Worm (Caenorhabditis elegans) whole organism, mixed stage, embryonic: Measurements from ENCODE around the gene Y17G7B.23.

ENCODE experiments used
- M03D4.4 ChIP-seq: sonication (generic microtip); optimal IDR thresholded peaks from 2 replicates; lab custom pipeline; 2017; ENCODE audit warnings: mild to moderate bottlenecking, missing genetic modification characterization, missing compliant biosample characterization
- bed-3 ChIP-seq: fragments of 200-800 bp; sonication (Bioruptor generic); optimal IDR thresholded peaks from 3 replicates; lab custom pipeline; 2018; ENCODE audit warnings: mild to moderate bottlenecking, missing genetic modification characterization, moderate library complexity, missing compliant biosample characterization
- blmp-1 ChIP-seq: fragments of 150-350 bp; optimal IDR thresholded peaks from 2 replicates; lab custom pipeline; 2014; ENCODE audit warnings: missing biosample characterization, missing genetic modification characterization
- ceh-39 ChIP-seq: fragments of 150-350 bp; optimal IDR thresholded peaks from 2 replicates; lab custom pipeline; 2014; ENCODE audit warnings: missing biosample characterization, missing genetic modification characterization
- ceh-43 ChIP-seq: fragments of 200-800 bp; sonication (Bioruptor generic); optimal IDR thresholded peaks from 2 replicates; lab custom pipeline; 2018; ENCODE audit warnings: mild to moderate bottlenecking, missing genetic modification characterization, moderate library complexity, missing compliant biosample characterization
- ceh-83 ChIP-seq: fragments of 200-800 bp; sonication (Bioruptor generic); optimal IDR thresholded peaks from 2 replicates; lab custom pipeline; 2018; ENCODE audit warnings: mild to moderate bottlenecking, missing genetic modification characterization, missing compliant biosample characterization
- ces-1 ChIP-seq: fragments of 150-350 bp; optimal IDR thresholded peaks from 2 replicates; lab custom pipeline; 2014; ENCODE audit warnings: missing biosample characterization, missing genetic modification reagents, missing genetic modification characterization
- cnd-1 ChIP-seq: fragments of 200-800 bp; sonication (Bioruptor generic); optimal IDR thresholded peaks from 2 replicates; lab custom pipeline; 2018; ENCODE audit warnings: mild to moderate bottlenecking, missing genetic modification characterization, missing compliant biosample characterization
- drap-1 ChIP-seq: fragments of 200-800 bp; sonication (Bioruptor generic); optimal IDR thresholded peaks from 3 replicates; lab custom pipeline; 2018; ENCODE audit warnings: mild to moderate bottlenecking, missing genetic modification characterization, missing compliant biosample characterization
- elt-1 ChIP-seq: sonication (generic microtip); optimal IDR thresholded peaks from 2 replicates; lab custom pipeline; 2017; ENCODE audit warnings: missing genetic modification characterization, mild to moderate bottlenecking, missing compliant biosample characterization, antibody characterized with exemption, moderate library complexity, borderline replicate concordance; ENCODE audit not compliant: insufficient read depth
- elt-3 ChIP-seq: fragments of 150-350 bp; optimal IDR thresholded peaks from 2 replicates; lab custom pipeline; 2014; ENCODE audit warnings: missing biosample characterization, missing genetic modification characterization
- flh-1 ChIP-seq: fragments of 200-800 bp; sonication (Bioruptor generic); optimal IDR thresholded peaks from 2 replicates; lab custom pipeline; 2018; ENCODE audit warnings: mild to moderate bottlenecking, missing genetic modification characterization, moderate library complexity, missing compliant biosample characterization
- ham-2 ChIP-seq: fragments of 200-800 bp; sonication (Bioruptor generic); optimal IDR thresholded peaks from 2 replicates; lab custom pipeline; 2018; ENCODE audit warnings: mild to moderate bottlenecking, missing genetic modification characterization, missing compliant biosample characterization
- hlh-1 ChIP-seq: fragments of 150-350 bp; optimal IDR thresholded peaks from 2 replicates; lab custom pipeline; 2014; ENCODE audit warnings: missing biosample characterization, missing genetic modification reagents, missing genetic modification characterization
- lin-13 ChIP-seq: fragments of 150-350 bp; optimal IDR thresholded peaks from 2 replicates; lab custom pipeline; 2014; ENCODE audit warnings: missing biosample characterization, missing genetic modification characterization
- lin-32 ChIP-seq: fragments of 200-800 bp; sonication (Bioruptor generic); optimal IDR thresholded peaks from 2 replicates; lab custom pipeline; 2018; ENCODE audit warnings: mild to moderate bottlenecking, missing genetic modification characterization, missing compliant biosample characterization
- lsy-2 ChIP-seq: fragments of 150-350 bp; optimal IDR thresholded peaks from 2 replicates; lab custom pipeline; 2014; ENCODE audit warnings: missing biosample characterization, missing genetic modification characterization
- mab-5 ChIP-seq: fragments of 150-350 bp; optimal IDR thresholded peaks from 2 replicates; lab custom pipeline; 2014; ENCODE audit warnings: missing biosample characterization, missing genetic modification characterization
- mep-1 ChIP-seq: fragments of 150-350 bp; optimal IDR thresholded peaks from 2 replicates; lab custom pipeline; 2017; ENCODE audit warnings: missing biosample characterization, missing genetic modification reagents, missing genetic modification characterization, inconsistent platforms
- mls-2 ChIP-seq: sonication (generic microtip); optimal IDR thresholded peaks from 2 replicates; lab custom pipeline; 2016; ENCODE audit warnings: mild to moderate bottlenecking, missing genetic modification characterization, moderate library complexity, missing compliant biosample characterization
- nhr-12 ChIP-seq: fragments of 150-350 bp; optimal IDR thresholded peaks from 2 replicates; lab custom pipeline; 2014; ENCODE audit warnings: missing biosample characterization, missing genetic modification characterization
- nhr-2 ChIP-seq: fragments of 150-350 bp; optimal IDR thresholded peaks from 2 replicates; lab custom pipeline; 2014; ENCODE audit warnings: missing biosample characterization, missing genetic modification characterization
- nhr-237 ChIP-seq: fragments of 150-350 bp; optimal IDR thresholded peaks from 2 replicates; lab custom pipeline; 2014; ENCODE audit warnings: missing biosample characterization, missing genetic modification characterization
- nhr-28 ChIP-seq: fragments of 150-350 bp; optimal IDR thresholded peaks from 2 replicates; lab custom pipeline; 2014; ENCODE audit warnings: missing biosample characterization, missing genetic modification characterization
- nhr-76 ChIP-seq: sonication (generic microtip); optimal IDR thresholded peaks from 2 replicates; lab custom pipeline; 2017; ENCODE audit warnings: missing biosample characterization, missing genetic modification characterization
- pha-4 ChIP-seq: fragments of 150-350 bp; optimal IDR thresholded peaks from 2 replicates; lab custom pipeline; 2018; ENCODE audit warnings: missing biosample characterization, missing genetic modification reagents, missing genetic modification characterization
- sem-2 ChIP-seq: fragments of 200-800 bp; sonication (Bioruptor generic); optimal IDR thresholded peaks from 2 replicates; lab custom pipeline; 2018; ENCODE audit warnings: mild to moderate bottlenecking, missing genetic modification characterization, missing compliant biosample characterization
- snpc-4 ChIP-seq: fragments of 150-350 bp; optimal IDR thresholded peaks from 2 replicates; lab custom pipeline; 2014; ENCODE audit warnings: missing biosample characterization, missing genetic modification characterization
- sptf-1 ChIP-seq: sonication (generic microtip); optimal IDR thresholded peaks from 2 replicates; lab custom pipeline; 2017; ENCODE audit warnings: mild to moderate bottlenecking, missing genetic modification characterization, moderate library complexity, missing compliant biosample characterization
- tbx-8 ChIP-seq: fragments of 200-800 bp; sonication (Bioruptor generic); optimal IDR thresholded peaks from 2 replicates; lab custom pipeline; 2018; ENCODE audit warnings: mild to moderate bottlenecking, missing genetic modification characterization, moderate library complexity, missing compliant biosample characterization
- unc-120 ChIP-seq: sonication (generic microtip); optimal IDR thresholded peaks from 2 replicates; lab custom pipeline; 2017; ENCODE audit warnings: missing genetic modification characterization, missing compliant biosample characterization; ENCODE audit not compliant: poor library complexity, severe bottlenecking
- unc-39 ChIP-seq: fragments of 150-350 bp; optimal IDR thresholded peaks from 2 replicates; lab custom pipeline; 2014; ENCODE audit warnings: missing biosample characterization, missing genetic modification characterization
- unc-62 ChIP-seq: fragments of 150-350 bp; optimal IDR thresholded peaks from 2 replicates; lab custom pipeline; 2014; ENCODE audit warnings: missing biosample characterization, missing genetic modification reagents, missing genetic modification characterization
- zip-8 ChIP-seq: fragments of 150-350 bp; optimal IDR thresholded peaks from 2 replicates; lab custom pipeline; 2014; ENCODE audit warnings: missing biosample characterization, missing genetic modification characterization
- ztf-11 ChIP-seq: fragments of 150-350 bp; optimal IDR thresholded peaks from 2 replicates; lab custom pipeline; 2014; ENCODE audit warnings: missing biosample characterization, missing genetic modification characterization

Gene Y17G7B.23

ce11 chrII:11980110-11980509 lies 18.9 kb upstream of the Y17G7B.23 start:
- TF ChIP-seq ces-1 (GFP tag; lab: Kevin White, UChicago) (peak; percentile 98), ztf-11 (tag; lab: Kevin White, UChicago) (no peak), hlh-1 (tag; lab: Kevin White, UChicago) (no peak), blmp-1 (tag; lab: Kevin White, UChicago) (no peak), lin-32 (GFP tag; lab: Kevin White, UChicago) (no peak), elt-3 (no peak), unc-120 (tag; lab: Kevin White, UChicago) (no peak), bed-3 (GFP tag; lab: Kevin White, UChicago) (peak; percentile 6), M03D4.4 (tag; lab: Kevin White, UChicago) (no peak), lin-13 (peak; percentile 83), unc-62 (peak; percentile 31), zip-8 (tag; lab: Kevin White, UChicago) (no peak), drap-1 (GFP tag; lab: Kevin White, UChicago) (no peak), nhr-76 (no peak), flh-1 (no peak), pha-4 (tag; lab: Kevin White, UChicago) (peak; percentile 60), ham-2 (peak; percentile 33), tbx-8 (GFP tag; lab: Kevin White, UChicago) (no peak), mab-5 (tag; lab: Kevin White, UChicago) (no peak), ceh-83 (GFP tag; lab: Kevin White, UChicago) (no peak), mls-2 (no peak), snpc-4 (tag; lab: Kevin White, UChicago) (no peak), nhr-237 (tag; lab: Kevin White, UChicago) (peak; percentile 68), ceh-43 (GFP tag; lab: Kevin White, UChicago) (peak; percentile 22), sptf-1 (tag; lab: Kevin White, UChicago) (peak; percentile 55), nhr-12 (tag; lab: Kevin White, UChicago) (no peak), cnd-1 (tag; lab: Kevin White, UChicago) (no peak), nhr-2 (tag; lab: Kevin White, UChicago) (peak; percentile 43), lsy-2 (tag; lab: Kevin White, UChicago) (peak; percentile 80), elt-1 (tag; lab: Kevin White, UChicago) (no peak), unc-39 (tag; lab: Kevin White, UChicago) (no peak), nhr-28 (tag; lab: Kevin White, UChicago) (no peak), sem-2 (no peak), mep-1 (peak; percentile 67), ceh-39 (no peak)

- TF ChIP-seq mls-2 (no peak), snpc-4 (tag; lab: Kevin White, UChicago) (no peak), nhr-76 (no peak), flh-1 (no peak), nhr-28 (tag; lab: Kevin White, UChicago) (no peak), lsy-2 (tag; lab: Kevin White, UChicago) (no peak), lin-32 (GFP tag; lab: Kevin White, UChicago) (no peak), nhr-12 (tag; lab: Kevin White, UChicago) (no peak), blmp-1 (tag; lab: Kevin White, UChicago) (no peak), ham-2 (no peak), unc-62 (no peak), nhr-2 (tag; lab: Kevin White, UChicago) (no peak), ztf-11 (tag; lab: Kevin White, UChicago) (no peak), hlh-1 (tag; lab: Kevin White, UChicago) (no peak), elt-3 (no peak), ceh-39 (no peak), pha-4 (tag; lab: Kevin White, UChicago) (no peak), drap-1 (GFP tag; lab: Kevin White, UChicago) (no peak), cnd-1 (tag; lab: Kevin White, UChicago) (no peak), M03D4.4 (tag; lab: Kevin White, UChicago) (no peak)
These were observed 10.3 kb upstream of the Y17G7B.23 start, which contains the start of gene Y17G7B.3 for ce11 chrII:11988724-11989123. TSS of gene Y17G7B.3 (plus strand) at chrII:11989024.

DNA sequence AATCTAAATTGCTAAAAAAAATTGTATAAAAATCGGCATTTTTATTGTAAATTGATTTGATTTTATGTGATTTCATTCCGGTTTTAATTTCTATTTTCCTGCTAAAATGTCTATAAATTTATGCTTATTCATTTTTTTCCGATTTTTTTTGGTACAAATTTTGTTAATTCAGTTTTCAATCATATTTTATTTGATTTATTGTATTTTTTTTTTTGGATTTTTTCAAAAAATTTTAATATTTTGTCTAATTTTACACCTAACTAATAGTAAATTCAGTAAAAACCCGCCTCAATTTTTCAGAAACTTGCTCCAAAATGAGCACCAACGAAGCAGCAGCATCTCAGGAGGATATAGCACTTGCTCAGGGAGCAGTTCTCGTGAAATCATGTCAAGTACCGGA lies 6.3 kb upstream of the Y17G7B.23 start, which contains the start of gene dhps-1:
Gene dhps-1 (plus strand): TSS at position 301 of the 400 bp plus-strand sequence.
- TF ChIP-seq lsy-2 (tag; lab: Kevin White, UChicago) = no peak
- no peak for TF ChIP-seq sptf-1 (tag; lab: Kevin White, UChicago)
- no peak for TF ChIP-seq cnd-1 (tag; lab: Kevin White, UChicago)
- TF ChIP-seq hlh-1 (tag; lab: Kevin White, UChicago) = no peak
- TF ChIP-seq ceh-83 (GFP tag; lab: Kevin White, UChicago) = no peak
- no peak for TF ChIP-seq M03D4.4 (tag; lab: Kevin White, UChicago)
- TF ChIP-seq nhr-28 (tag; lab: Kevin White, UChicago) = no peak
- TF ChIP-seq snpc-4 (tag; lab: Kevin White, UChicago) = no peak
- no peak for TF ChIP-seq elt-1 (tag; lab: Kevin White, UChicago)
- TF ChIP-seq unc-62 = no peak
